Worm (Caenorhabditis elegans): ENCODE measurements around the gene Y43F8B.19.

The Y43F8B.19 gene

ce11 chrV:19549689-19550088 is 37.6 kb upstream of the Y43F8B.19 start, which contains the start of gene Y43F8B.20:
TSS of gene Y43F8B.20 (minus strand) at chrV:19549789.
- TF ChIP-seq tbx-9 (tag; optimal IDR thresholded peaks at IDR 0.05; ENCODE audit: borderline replicate concordance) (no peak), T26A5.8 (tag; optimal IDR thresholded peaks at IDR 0.05) (no peak), lir-1 (GFP tag; conservative IDR thresholded peaks at IDR 0.05) (no peak), egl-18 (GFP tag; IDR thresholded peaks at IDR 0.05) (no peak), tbp1 (GFP tag; optimal IDR thresholded peaks at IDR 0.05) (no peak), akir-1 (GFP tag; optimal IDR thresholded peaks at IDR 0.05) (no peak), snpc-4 (GFP tag; optimal IDR thresholded peaks at IDR 0.05) (no peak), snpc-4 (tag; optimal IDR thresholded peaks at IDR 0.05) (no peak), zfh-2 (GFP tag; conservative IDR thresholded peaks at IDR 0.05) (no peak), ceh-100 (GFP tag; IDR thresholded peaks at IDR 0.05) (no peak), xnd-1 (tag; optimal IDR thresholded peaks at IDR 0.05) (no peak), madf-3 (GFP tag; IDR thresholded peaks at IDR 0.05) (no peak), gei-17 (GFP tag; optimal IDR thresholded peaks at IDR 0.05) (no peak), hlh-12 (tag; optimal IDR thresholded peaks at IDR 0.05) (no peak)

- no peak for TF ChIP-seq ztf-22 (GFP tag; optimal IDR thresholded peaks at IDR 0.05)
- TF ChIP-seq zfh-2 (GFP tag; conservative IDR thresholded peaks at IDR 0.05) = peak; percentile 37; the same call in 1 of the 2 replicates
Measured at ce11 chrV:19546673-19547072, 34.6 kb upstream of the Y43F8B.19 start.

- TF ChIP-seq madf-3 (GFP tag; IDR thresholded peaks at IDR 0.05) = no peak
- TF ChIP-seq mel-28 (tag; optimal IDR thresholded peaks at IDR 0.05; ENCODE audit: borderline replicate concordance) = no peak
- no peak for TF ChIP-seq chd-7 (tag; optimal IDR thresholded peaks at IDR 0.05)
- TF ChIP-seq B0261.1 (tag; optimal IDR thresholded peaks at IDR 0.05) = no peak
- no peak for TF ChIP-seq let-607 (tag; optimal IDR thresholded peaks at IDR 0.05)
- TF ChIP-seq ztf-18 (tag; optimal IDR thresholded peaks at IDR 0.05) = no peak
- no peak for TF ChIP-seq cebp-1 (GFP tag; IDR thresholded peaks at IDR 0.05)
- no peak for TF ChIP-seq cebp-1 (tag; optimal IDR thresholded peaks at IDR 0.05)
- TF ChIP-seq lsy-27 (tag; optimal IDR thresholded peaks at IDR 0.05; ENCODE audit: borderline replicate concordance, insufficient read depth) = no peak
- no peak for TF ChIP-seq ets-4 (GFP tag; optimal IDR thresholded peaks at IDR 0.05)
- TF ChIP-seq fkh-3 (tag; optimal IDR thresholded peaks at IDR 0.05) = no peak
- no peak for TF ChIP-seq aptf-3 (GFP tag; IDR thresholded peaks at IDR 0.05)
- no peak for TF ChIP-seq snpc-1.1 (tag; optimal IDR thresholded peaks at IDR 0.05; ENCODE audit: insufficient read depth)
- TF ChIP-seq attf-6 (GFP tag; IDR thresholded peaks at IDR 0.05) = no peak
- TF ChIP-seq tbx-9 (tag; optimal IDR thresholded peaks at IDR 0.05; ENCODE audit: borderline replicate concordance) = no peak
- no peak for TF ChIP-seq B0035.1 (tag; optimal IDR thresholded peaks at IDR 0.05)
- no peak for TF ChIP-seq bed-2 (GFP tag; IDR thresholded peaks at IDR 0.05)
- no peak for TF ChIP-seq snpc-1.3 (tag; optimal IDR thresholded peaks at IDR 0.05; ENCODE audit: insufficient read depth)
- no peak for TF ChIP-seq him-1 (tag; optimal IDR thresholded peaks at IDR 0.05)
Measured at ce11 chrV:19546100-19546499, 34.0 kb upstream of the Y43F8B.19 start, which contains the start of gene Y43F8B.1. TSS of gene Y43F8B.1 (minus strand) at chrV:19546200.

- TF ChIP-seq rpc-1 (optimal IDR thresholded peaks at IDR 0.05) = no peak
- TF ChIP-seq rpc-1 (tag; optimal IDR thresholded peaks at IDR 0.05) = no peak
- peak; percentile 79 for TF ChIP-seq egrh-3 (GFP tag; IDR thresholded peaks at IDR 0.05)
- TF ChIP-seq zfh-2 (GFP tag; conservative IDR thresholded peaks at IDR 0.05) = peak; percentile 80; the same call in 1 of the 2 replicates
Measured at ce11 chrV:19545026-19545425, 32.9 kb upstream of the Y43F8B.19 start.

Data from whole organism, young adult.